Fruit fly (Drosophila melanogaster) whole organism, pupa: ENCODE results near the gene aqz.

ENCODE experiments used
- CG12605 ChIP-seq: fragments of 200-800 bp; sonication (Bioruptor generic); IDR thresholded peaks from 2 replicates; pipeline ENCODE4 v1.3.6; 2022; ENCODE audit warnings: missing biosample characterization, missing genetic modification characterization
- CG34367 ChIP-seq: fragments of 200-800 bp; sonication (Bioruptor generic); optimal IDR thresholded peaks from 2 replicates; lab custom pipeline; 2018; ENCODE audit warnings: missing biosample characterization, mild to moderate bottlenecking, missing genetic modification characterization
- CG4496 ChIP-seq: fragments of 200-800 bp; sonication (Bioruptor generic); IDR thresholded peaks from 3 replicates; pipeline ENCODE4 v1.3.6; 2022; ENCODE audit warnings: missing biosample characterization, missing genetic modification characterization
- EcR ChIP-seq: fragments of 200-800 bp; sonication (Bioruptor generic); optimal IDR thresholded peaks from 3 replicates; lab custom pipeline; 2019; ENCODE audit warnings: missing biosample characterization, missing genetic modification characterization, mild to moderate bottlenecking, moderate library complexity, missing genetic modification reagents
- Pif1A ChIP-seq: fragments of 200-800 bp; sonication (Bioruptor generic); optimal IDR thresholded peaks from 3 replicates; lab custom pipeline; 2016; ENCODE audit warnings: missing biosample characterization, missing genetic modification characterization
- Snoo ChIP-seq: fragments of 200-800 bp; sonication (Bioruptor generic); optimal IDR thresholded peaks from 3 replicates; lab custom pipeline; 2017; ENCODE audit warnings: missing biosample characterization, mild to moderate bottlenecking, missing genetic modification characterization, inconsistent platforms
- gl ChIP-seq: fragments of 200-800 bp; sonication (Bioruptor generic); optimal IDR thresholded peaks from 2 replicates; lab custom pipeline; 2018; ENCODE audit warnings: missing biosample characterization, mild to moderate bottlenecking, missing genetic modification characterization

- no peak for TF ChIP-seq gl (tag; lab: Kevin White, UChicago)
- TF ChIP-seq EcR, result no peak
- no peak for TF ChIP-seq CG34367 (tag; lab: Kevin White, UChicago)
- TF ChIP-seq Snoo, result no peak
- TF ChIP-seq CG12605, result no peak
- TF ChIP-seq CG4496, result no peak
- peak; percentile 11 for TF ChIP-seq Pif1A (GFP tag; lab: Kevin White, UChicago)
These were observed 39.9 kb upstream of the aqz start for dm6 chr3R:8860126-8861059.
